Worm (Caenorhabditis elegans): ENCODE data around the gene msp-77.

ce11 chrIV:9928180-9928896 lies 33.9 kb downstream of the msp-77 start, which contains the start of gene dur-1:
- no peak for TF ChIP-seq him-1 (tag; optimal IDR thresholded peaks at IDR 0.05)
- TF ChIP-seq dao-5 (tag; optimal IDR thresholded peaks at IDR 0.05) = no peak
- no peak for TF ChIP-seq W03F9.2 (tag; optimal IDR thresholded peaks at IDR 0.05)
